Fruit fly (Drosophila melanogaster): ENCODE results near the gene Cp7Fb.

Gene Cp7Fb

dm6 chrX:8442161-8442560 lies 31.5 kb upstream of the Cp7Fb start, which contains the start of gene CG12123 (continued):
- TF ChIP-seq CG12744 (GFP tag; optimal IDR thresholded peaks at IDR 0.05), result no peak
- TF ChIP-seq ttk (GFP tag; IDR thresholded peaks at IDR 0.05), result no peak
- no peak for TF ChIP-seq Mrtf (GFP tag; IDR thresholded peaks at IDR 0.05)
- TF ChIP-seq Xrp1 (GFP tag; IDR thresholded peaks at IDR 0.05), result no peak
- TF ChIP-seq sens-2 (GFP tag; IDR thresholded peaks at IDR 0.05), result no peak
- peak; percentile 76 for TF ChIP-seq gfzf (GFP tag; optimal IDR thresholded peaks at IDR 0.05)
- no peak for TF ChIP-seq bigmax (GFP tag; optimal IDR thresholded peaks at IDR 0.05)
- TF ChIP-seq CG9817 (tag; optimal IDR thresholded peaks at IDR 0.05), result no peak
- no peak for TF ChIP-seq Fer1 (GFP tag; optimal IDR thresholded peaks at IDR 0.05)
- TF ChIP-seq CG7963 (GFP tag; IDR thresholded peaks at IDR 0.05; ENCODE audit: partially characterized antibody), result no peak
- TF ChIP-seq Hmx (GFP tag; optimal IDR thresholded peaks at IDR 0.05), result no peak
- no peak for TF ChIP-seq dpn (GFP tag; optimal IDR thresholded peaks at IDR 0.05)
- TF ChIP-seq stwl (tag; optimal IDR thresholded peaks at IDR 0.05), result peak; percentile 5
- no peak for TF ChIP-seq chn (GFP tag; optimal IDR thresholded peaks at IDR 0.05)
- TF ChIP-seq exex (tag; optimal IDR thresholded peaks at IDR 0.05), result no peak
- peak; percentile 7 for TF ChIP-seq CG1603 (tag; optimal IDR thresholded peaks at IDR 0.05)
- TF ChIP-seq oc (tag; optimal IDR thresholded peaks at IDR 0.05), result no peak
- no peak for TF ChIP-seq pfk (GFP tag; optimal IDR thresholded peaks at IDR 0.05)
- TF ChIP-seq Ssrp (tag; optimal IDR thresholded peaks at IDR 0.05), result no peak
- TF ChIP-seq dmrt11E (tag; optimal IDR thresholded peaks at IDR 0.05), result no peak
- no peak for TF ChIP-seq CG5245 (GFP tag; optimal IDR thresholded peaks at IDR 0.05)
- TF ChIP-seq CG4282 (GFP tag; optimal IDR thresholded peaks at IDR 0.05), result no peak
- no peak for TF ChIP-seq insv (GFP tag; optimal IDR thresholded peaks at IDR 0.05)
- TF ChIP-seq sens (GFP tag), result peak; percentile 21
- TF ChIP-seq Hey (tag; optimal IDR thresholded peaks at IDR 0.05), result no peak
- no peak for TF ChIP-seq her (GFP tag; optimal IDR thresholded peaks at IDR 0.05)
- TF ChIP-seq CG15269 (tag; optimal IDR thresholded peaks at IDR 0.05), result no peak
- no peak for TF ChIP-seq Hmr (GFP tag; optimal IDR thresholded peaks at IDR 0.05)
- no peak for TF ChIP-seq H2.0 (GFP tag; IDR thresholded peaks at IDR 0.05)
- peak; percentile 25 for TF ChIP-seq Myb (GFP tag; optimal IDR thresholded peaks at IDR 0.05)
- no peak for TF ChIP-seq CG10321 (GFP tag; IDR thresholded peaks at IDR 0.05)
- TF ChIP-seq Chrac-16 (GFP tag; optimal IDR thresholded peaks at IDR 0.05), result no peak
- TF ChIP-seq CG15011 (GFP tag; optimal IDR thresholded peaks at IDR 0.05), result no peak
- TF ChIP-seq CG7745 (tag; optimal IDR thresholded peaks at IDR 0.05), result no peak
- no peak for TF ChIP-seq CG15696 (tag; optimal IDR thresholded peaks at IDR 0.05)
- no peak for TF ChIP-seq Deaf1 (tag; optimal IDR thresholded peaks at IDR 0.05)
- no peak for TF ChIP-seq CG7786 (GFP tag; optimal IDR thresholded peaks at IDR 0.05)
- TF ChIP-seq gsb (GFP tag; IDR thresholded peaks at IDR 0.05), result no peak
- no peak for TF ChIP-seq mam (GFP tag; optimal IDR thresholded peaks at IDR 0.05)
- TF ChIP-seq Sox102F (GFP tag; optimal IDR thresholded peaks at IDR 0.05), result no peak
- TF ChIP-seq CG8765 (GFP tag; IDR thresholded peaks at IDR 0.05), result no peak
- TF ChIP-seq Lim3 (GFP tag; IDR thresholded peaks at IDR 0.05), result no peak
- TF ChIP-seq br (optimal IDR thresholded peaks at IDR 0.05), result no peak
- no peak for TF ChIP-seq fu2 (GFP tag; optimal IDR thresholded peaks at IDR 0.05)
- peak; percentile 65 for TF ChIP-seq Dref (GFP tag; IDR thresholded peaks at IDR 0.05)
- TF ChIP-seq Hr51 (GFP tag; optimal IDR thresholded peaks at IDR 0.05), result no peak
- TF ChIP-seq CG31224 (GFP tag; IDR thresholded peaks at IDR 0.05), result no peak

All from whole organism, embryonic.